Fruit fly (Drosophila melanogaster) whole organism, pupa: ENCODE results near the gene CG11889.
A peak's percentile ranks its signal among the peaks of the same experiment; 100 is the strongest.

Experiments used
- CG10348 ChIP-seq: fragments of 200-800 bp; sonication (Bioruptor generic); IDR thresholded peaks from 2 replicates; pipeline ENCODE4 v1.3.6; 2022; ENCODE audit warnings: missing biosample characterization, missing genetic modification characterization
- CG12605 ChIP-seq: fragments of 200-800 bp; sonication (Bioruptor generic); IDR thresholded peaks from 2 replicates; pipeline ENCODE4 v1.3.6; 2022; ENCODE audit warnings: missing biosample characterization, missing genetic modification characterization
- CG13204 ChIP-seq: fragments of 200-800 bp; sonication (Bioruptor generic); optimal IDR thresholded peaks from 2 replicates; lab custom pipeline; 2018; ENCODE audit warnings: missing biosample characterization, mild to moderate bottlenecking, missing genetic modification characterization, moderate library complexity
- CG14655 ChIP-seq: fragments of 200-800 bp; sonication (Bioruptor generic); optimal IDR thresholded peaks from 3 replicates; lab custom pipeline; 2017; ENCODE audit warnings: mild to moderate bottlenecking, missing biosample characterization, missing genetic modification reagents, missing genetic modification characterization
- CG15710 ChIP-seq: fragments of 200-800 bp; sonication (Bioruptor generic); optimal IDR thresholded peaks from 2 replicates; lab custom pipeline; 2018; ENCODE audit warnings: missing biosample characterization, mild to moderate bottlenecking, missing genetic modification characterization, moderate library complexity
- CG17806 ChIP-seq: fragments of 200-800 bp; sonication (Bioruptor generic); optimal IDR thresholded peaks from 2 replicates; lab custom pipeline; 2018; ENCODE audit warnings: missing biosample characterization, mild to moderate bottlenecking, missing genetic modification characterization, moderate library complexity
- CG32121 ChIP-seq: fragments of 200-800 bp; sonication (Bioruptor generic); IDR thresholded peaks from 2 replicates; pipeline ENCODE4 v1.3.6; 2022; ENCODE audit warnings: missing biosample characterization, missing genetic modification characterization
- CG34367 ChIP-seq: fragments of 200-800 bp; sonication (Bioruptor generic); optimal IDR thresholded peaks from 2 replicates; lab custom pipeline; 2018; ENCODE audit warnings: missing biosample characterization, mild to moderate bottlenecking, missing genetic modification characterization
- CG4496 ChIP-seq: fragments of 200-800 bp; sonication (Bioruptor generic); IDR thresholded peaks from 3 replicates; pipeline ENCODE4 v1.3.6; 2022; ENCODE audit warnings: missing biosample characterization, missing genetic modification characterization
- CG8159 ChIP-seq: fragments of 200-800 bp; sonication (Bioruptor generic); optimal IDR thresholded peaks from 3 replicates; lab custom pipeline; 2018; ENCODE audit warnings: missing biosample characterization, mild to moderate bottlenecking, missing genetic modification characterization, moderate library complexity
- CG8301 ChIP-seq: fragments of 200-800 bp; sonication (Bioruptor generic); optimal IDR thresholded peaks from 2 replicates; lab custom pipeline; 2018; ENCODE audit warnings: missing biosample characterization, mild to moderate bottlenecking, missing genetic modification characterization
- CG9948 ChIP-seq: fragments of 200-800 bp; sonication (Bioruptor generic); optimal IDR thresholded peaks from 2 replicates; lab custom pipeline; 2018; ENCODE audit warnings: missing biosample characterization, mild to moderate bottlenecking, missing genetic modification characterization, moderate library complexity
- D1 ChIP-seq: fragments of 200-800 bp; sonication (Bioruptor generic); optimal IDR thresholded peaks from 2 replicates; lab custom pipeline; 2018; ENCODE audit warnings: missing biosample characterization, mild to moderate bottlenecking, missing genetic modification characterization, moderate library complexity
- EcR ChIP-seq: fragments of 200-800 bp; sonication (Bioruptor generic); optimal IDR thresholded peaks from 3 replicates; lab custom pipeline; 2019; ENCODE audit warnings: missing biosample characterization, missing genetic modification characterization, mild to moderate bottlenecking, moderate library complexity, missing genetic modification reagents
- Ets98B ChIP-seq: fragments of 200-800 bp; sonication (Bioruptor generic); IDR thresholded peaks from 2 replicates; pipeline ENCODE4 v1.3.6; 2022; ENCODE audit warnings: missing biosample characterization, missing genetic modification characterization
- Pif1A ChIP-seq: fragments of 200-800 bp; sonication (Bioruptor generic); optimal IDR thresholded peaks from 3 replicates; lab custom pipeline; 2016; ENCODE audit warnings: missing biosample characterization, missing genetic modification characterization
- Pif1B ChIP-seq: fragments of 200-800 bp; sonication (Bioruptor generic); optimal IDR thresholded peaks from 3 replicates; lab custom pipeline; 2016; ENCODE audit warnings: missing biosample characterization, missing genetic modification characterization
- Snoo ChIP-seq: fragments of 200-800 bp; sonication (Bioruptor generic); optimal IDR thresholded peaks from 3 replicates; lab custom pipeline; 2017; ENCODE audit warnings: missing biosample characterization, mild to moderate bottlenecking, missing genetic modification characterization, inconsistent platforms
- fd96Ca ChIP-seq: fragments of 200-800 bp; sonication (Bioruptor generic); IDR thresholded peaks from 3 replicates; pipeline ENCODE4 v1.3.6; 2022; ENCODE audit warnings: missing biosample characterization, missing genetic modification characterization
- gl ChIP-seq: fragments of 200-800 bp; sonication (Bioruptor generic); optimal IDR thresholded peaks from 2 replicates; lab custom pipeline; 2018; ENCODE audit warnings: missing biosample characterization, mild to moderate bottlenecking, missing genetic modification characterization
- rn ChIP-seq: fragments of 200-800 bp; sonication (Bioruptor generic); IDR thresholded peaks from 2 replicates; pipeline ENCODE4 v1.3.6; 2022; ENCODE audit warnings: missing biosample characterization, missing genetic modification characterization

The CG11889 gene

dm6 chr3R:25279796-25280350, 9.9 kb downstream of the CG11889 start, which contains the start of gene CG10514:
Gene CG10514, minus strand, starts transcription at chr3R:25279846.
- TF ChIP-seq D1 (tag; lab: Kevin White, UChicago) (no peak), Pif1A (GFP tag; lab: Kevin White, UChicago) (peak; percentile 6)

dm6 chr3R:25281165-25281564, 11.2 kb downstream of the CG11889 start, which contains the start of gene CG11892:
Gene CG11892, plus strand, starts transcription at chr3R:25281548.
- TF ChIP-seq CG8159 (tag; lab: Kevin White, UChicago) = no peak
- no peak for TF ChIP-seq CG12605 (GFP tag; lab: Robert Waterston, UW)
- TF ChIP-seq Ets98B (GFP tag; lab: Robert Waterston, UW) = no peak
- no peak for TF ChIP-seq CG15710 (tag; lab: Kevin White, UChicago)
- TF ChIP-seq Pif1B (GFP tag; lab: Kevin White, UChicago) = no peak
- no peak for TF ChIP-seq Pif1A (GFP tag; lab: Kevin White, UChicago)
- no peak for TF ChIP-seq EcR (GFP tag; lab: Kevin White, UChicago)
- no peak for TF ChIP-seq Snoo (tag; lab: Kevin White, UChicago)
- no peak for TF ChIP-seq CG8301 (tag; lab: Kevin White, UChicago)
- TF ChIP-seq D1 (tag; lab: Kevin White, UChicago) = no peak
- TF ChIP-seq CG14655 (GFP tag; lab: Kevin White, UChicago) = no peak
- no peak for TF ChIP-seq rn
- no peak for TF ChIP-seq CG10348 (GFP tag; lab: Robert Waterston, UW)
- TF ChIP-seq gl (tag; lab: Kevin White, UChicago) = no peak
- no peak for TF ChIP-seq CG13204 (GFP tag; lab: Kevin White, UChicago)
- TF ChIP-seq CG17806 = no peak
- TF ChIP-seq CG34367 (tag; lab: Kevin White, UChicago) = no peak
- TF ChIP-seq CG9948 = no peak

dm6 chr3R:25283209-25283670, 13.2 kb downstream of the CG11889 start, which contains the start of gene CG31300:
Gene CG31300, plus strand, starts transcription at chr3R:25283620.
- TF ChIP-seq EcR (GFP tag; lab: Kevin White, UChicago) (no peak), CG12605 (GFP tag; lab: Robert Waterston, UW) (no peak), Snoo (tag; lab: Kevin White, UChicago) (no peak), fd96Ca (GFP tag; lab: Robert Waterston, UW) (no peak), CG9948 (no peak), rn (no peak), CG4496 (GFP tag; lab: Robert Waterston, UW) (no peak), CG34367 (tag; lab: Kevin White, UChicago) (no peak), CG32121 (GFP tag; lab: Robert Waterston, UW) (no peak), Pif1A (GFP tag; lab: Kevin White, UChicago) (no peak), Ets98B (GFP tag; lab: Robert Waterston, UW) (no peak), CG14655 (GFP tag; lab: Kevin White, UChicago) (no peak), D1 (tag; lab: Kevin White, UChicago) (no peak), CG15710 (tag; lab: Kevin White, UChicago) (no peak), CG17806 (no peak), CG13204 (GFP tag; lab: Kevin White, UChicago) (no peak), gl (tag; lab: Kevin White, UChicago) (no peak)

dm6 chr3R:25285173-25285572, 15.2 kb downstream of the CG11889 start, which contains the start of gene CG31104:
Gene CG31104, plus strand, starts transcription at chr3R:25285473.
- no peak for TF ChIP-seq CG34367 (tag; lab: Kevin White, UChicago)
- no peak for TF ChIP-seq CG12605 (GFP tag; lab: Robert Waterston, UW)
- no peak for TF ChIP-seq EcR (GFP tag; lab: Kevin White, UChicago)
- TF ChIP-seq CG8159 (tag; lab: Kevin White, UChicago) = no peak
- no peak for TF ChIP-seq CG4496 (GFP tag; lab: Robert Waterston, UW)
- TF ChIP-seq Ets98B (GFP tag; lab: Robert Waterston, UW) = no peak
- no peak for TF ChIP-seq CG13204 (GFP tag; lab: Kevin White, UChicago)
- TF ChIP-seq Pif1B (GFP tag; lab: Kevin White, UChicago) = no peak

- no peak for TF ChIP-seq Ets98B (GFP tag; lab: Robert Waterston, UW)
- no peak for TF ChIP-seq CG12605 (GFP tag; lab: Robert Waterston, UW)
- no peak for TF ChIP-seq CG9948
- no peak for TF ChIP-seq CG13204 (GFP tag; lab: Kevin White, UChicago)
- no peak for TF ChIP-seq EcR (GFP tag; lab: Kevin White, UChicago)
- TF ChIP-seq Snoo (tag; lab: Kevin White, UChicago) = no peak
- no peak for TF ChIP-seq CG4496 (GFP tag; lab: Robert Waterston, UW)
- TF ChIP-seq CG10348 (GFP tag; lab: Robert Waterston, UW) = no peak
- TF ChIP-seq CG14655 (GFP tag; lab: Kevin White, UChicago) = no peak
- no peak for TF ChIP-seq CG34367 (tag; lab: Kevin White, UChicago)
- no peak for TF ChIP-seq gl (tag; lab: Kevin White, UChicago)
- no peak for TF ChIP-seq CG32121 (GFP tag; lab: Robert Waterston, UW)
- TF ChIP-seq D1 (tag; lab: Kevin White, UChicago) = no peak
- no peak for TF ChIP-seq CG8159 (tag; lab: Kevin White, UChicago)
- TF ChIP-seq fd96Ca (GFP tag; lab: Robert Waterston, UW) = no peak
- TF ChIP-seq Pif1B (GFP tag; lab: Kevin White, UChicago) = no peak
- TF ChIP-seq Pif1A (GFP tag; lab: Kevin White, UChicago) = no peak
These were observed 17.1 kb downstream of the CG11889 start, which contains the start of gene CG13658 for dm6 chr3R:25287128-25287527. Gene CG13658, plus strand, starts transcription at chr3R:25287474.
